Fruit fly (Drosophila melanogaster) whole organism, embryonic: Measurements from ENCODE around the gene CG42716.

Source experiments
- Aef1 ChIP-seq: fragments of 200-800 bp; sonication (Bioruptor generic); IDR thresholded peaks from 3 replicates; pipeline ENCODE4 v1.3.6; 2022; ENCODE audit warnings: missing biosample characterization, missing genetic modification characterization
- BEAF-32 ChIP-seq: fragments of 200-800 bp; sonication (Bioruptor generic); optimal IDR thresholded peaks from 3 replicates; lab custom pipeline; 2017; ENCODE audit warnings: missing biosample characterization, missing genetic modification characterization, mild to moderate bottlenecking, moderate library complexity, missing genetic modification reagents
- Bgb ChIP-seq: fragments of 200-800 bp; sonication (Bioruptor generic); IDR thresholded peaks from 2 replicates; pipeline ENCODE4 v1.3.6; 2022; ENCODE audit warnings: missing biosample characterization, missing genetic modification characterization; ENCODE audit not compliant: partially characterized antibody
- BtbVII ChIP-seq: fragments of 200-800 bp; sonication (Bioruptor generic); optimal IDR thresholded peaks from 3 replicates; lab custom pipeline; 2017; ENCODE audit warnings: missing biosample characterization, mild to moderate bottlenecking, missing genetic modification characterization
- Bteb2 ChIP-seq: fragments of 200-800 bp; sonication (Bioruptor generic); optimal IDR thresholded peaks from 2 replicates; lab custom pipeline; 2016; ENCODE audit warnings: missing biosample characterization, missing genetic modification characterization
- CG10147 ChIP-seq: fragments of 200-800 bp; sonication (Bioruptor generic); optimal IDR thresholded peaks from 2 replicates; lab custom pipeline; 2019; ENCODE audit warnings: missing biosample characterization, mild to moderate bottlenecking, missing genetic modification characterization, moderate library complexity
- CG10321 ChIP-seq: fragments of 200-800 bp; sonication (Bioruptor generic); IDR thresholded peaks from 2 replicates; pipeline ENCODE4 v1.3.6; 2022; ENCODE audit warnings: missing biosample characterization, missing genetic modification characterization
- CG10959 ChIP-seq: fragments of 200-800 bp; sonication (Bioruptor generic); IDR thresholded peaks from 2 replicates; pipeline ENCODE4 v1.3.6; 2022; ENCODE audit warnings: missing biosample characterization, missing genetic modification characterization
- CG11247 ChIP-seq: fragments of 200-800 bp; sonication (Bioruptor generic); IDR thresholded peaks from 2 replicates; pipeline ENCODE4 v1.3.6; 2022; ENCODE audit warnings: missing biosample characterization, missing genetic modification characterization
- CG12219 ChIP-seq: fragments of 200-800 bp; sonication (Bioruptor generic); optimal IDR thresholded peaks from 3 replicates; lab custom pipeline; 2018; ENCODE audit warnings: missing biosample characterization, mild to moderate bottlenecking, missing genetic modification characterization
- CG15269 ChIP-seq: fragments of 200-800 bp; sonication (Bioruptor generic); optimal IDR thresholded peaks from 2 replicates; lab custom pipeline; 2018; ENCODE audit warnings: missing biosample characterization, mild to moderate bottlenecking, missing genetic modification characterization, moderate library complexity
- CG15601 ChIP-seq: fragments of 200-800 bp; sonication (Bioruptor generic); optimal IDR thresholded peaks from 3 replicates; lab custom pipeline; 2019; ENCODE audit warnings: missing biosample characterization, mild to moderate bottlenecking, missing genetic modification characterization, moderate library complexity
- CG17802 ChIP-seq: fragments of 200-800 bp; sonication (Bioruptor generic); optimal IDR thresholded peaks from 2 replicates; lab custom pipeline; 2018; ENCODE audit warnings: missing biosample characterization, mild to moderate bottlenecking, missing genetic modification characterization, moderate library complexity
- CG17829 ChIP-seq: fragments of 200-800 bp; optimal IDR thresholded peaks from 2 replicates; lab custom pipeline; 2019; ENCODE audit warnings: missing biosample characterization, mild to moderate bottlenecking, missing genetic modification characterization, moderate library complexity
- CG4282 ChIP-seq: fragments of 200-800 bp; sonication (Bioruptor generic); optimal IDR thresholded peaks from 2 replicates; lab custom pipeline; 2016; ENCODE audit warnings: missing biosample characterization, missing genetic modification characterization
- CG5953 ChIP-seq: fragments of 200-800 bp; sonication (Bioruptor generic); IDR thresholded peaks from 2 replicates; pipeline ENCODE4 v1.3.6; 2022; ENCODE audit warnings: missing biosample characterization, missing genetic modification characterization
- CG8290 ChIP-seq, 3 experiments: fragments of 200-800 bp; sonication (Bioruptor generic); optimal IDR thresholded peaks; 2 replicates each; lab custom pipeline; 2016 to 2019; ENCODE audit warnings: missing biosample characterization in 3 of 3, missing genetic modification characterization in 3 of 3, mild to moderate bottlenecking in 2 of 3, moderate library complexity in 1 of 3
- CG8359 ChIP-seq: fragments of 200-800 bp; sonication (Bioruptor generic); optimal IDR thresholded peaks from 2 replicates; lab custom pipeline; 2017; ENCODE audit warnings: missing biosample characterization, mild to moderate bottlenecking, missing genetic modification characterization, borderline replicate concordance
- Dfd ChIP-seq, 2 experiments: fragments of >200 bp; optimal IDR thresholded peaks; 2 replicates each; lab custom pipeline; 2017; ENCODE audit warnings: missing biosample characterization in 2 of 2, missing genetic modification characterization in 2 of 2
- Dref ChIP-seq: fragments of 200-800 bp; sonication (Bioruptor generic); IDR thresholded peaks from 2 replicates; pipeline ENCODE4 v1.3.6; 2022; ENCODE audit warnings: missing biosample characterization, missing genetic modification characterization
- ERR ChIP-seq: fragments of 200-800 bp; sonication (Bioruptor generic); optimal IDR thresholded peaks from 2 replicates; lab custom pipeline; 2016; ENCODE audit warnings: missing biosample characterization, missing genetic modification characterization
- Eip74EF ChIP-seq, 2 experiments: fragments of 200-800 bp in 1 of 2; fragments of >200 bp in 1 of 2; sonication (Bioruptor generic) in 1 of 2; optimal IDR thresholded peaks; 2 replicates each; lab custom pipeline; 2017 to 2019; ENCODE audit warnings: missing biosample characterization in 2 of 2, missing genetic modification characterization in 2 of 2, mild to moderate bottlenecking in 1 of 2, moderate library complexity in 1 of 2
- Fer1 ChIP-seq: fragments of 200-800 bp; sonication (Bioruptor generic); optimal IDR thresholded peaks from 2 replicates; lab custom pipeline; 2017; ENCODE audit warnings: missing biosample characterization, mild to moderate bottlenecking, missing genetic modification characterization
- Gug ChIP-seq: fragments of 200-800 bp; sonication (Bioruptor generic); IDR thresholded peaks from 4 replicates; pipeline ENCODE4 v1.3.6; 2022; ENCODE audit warnings: missing biosample characterization, missing genetic modification characterization
- HLH54F ChIP-seq: fragments of 200-800 bp; sonication (Bioruptor generic); optimal IDR thresholded peaks from 3 replicates; lab custom pipeline; 2016; ENCODE audit warnings: missing biosample characterization, missing genetic modification characterization
- Hr51 ChIP-seq, 2 experiments: fragments of 200-800 bp; sonication (Bioruptor generic); optimal IDR thresholded peaks; 2 replicates in 1 of 2; 3 replicates in 1 of 2; lab custom pipeline; 2016 to 2018; ENCODE audit warnings: missing biosample characterization in 2 of 2, missing genetic modification characterization in 2 of 2, mild to moderate bottlenecking in 1 of 2, moderate library complexity in 1 of 2
- Jarid2 ChIP-seq: fragments of 200-800 bp; sonication (Bioruptor generic); optimal IDR thresholded peaks from 3 replicates; lab custom pipeline; 2017; ENCODE audit warnings: mild to moderate bottlenecking, missing biosample characterization, missing genetic modification reagents, missing genetic modification characterization
- MTF-1 ChIP-seq: fragments of 200-800 bp; sonication (Bioruptor generic); optimal IDR thresholded peaks from 2 replicates; lab custom pipeline; 2018; ENCODE audit warnings: missing biosample characterization, mild to moderate bottlenecking, missing genetic modification characterization, borderline replicate concordance
- Oaz ChIP-seq: fragments of 200-800 bp; sonication (Bioruptor generic); IDR thresholded peaks from 2 replicates; pipeline ENCODE4 v1.3.6; 2022; ENCODE audit warnings: missing biosample characterization, missing genetic modification characterization
- Oli ChIP-seq: fragments of 200-800 bp; sonication (Bioruptor generic); optimal IDR thresholded peaks from 2 replicates; lab custom pipeline; 2018; ENCODE audit warnings: missing biosample characterization, mild to moderate bottlenecking, missing genetic modification characterization, moderate library complexity
- Ssrp ChIP-seq: fragments of 200-800 bp; sonication (Bioruptor generic); optimal IDR thresholded peaks from 2 replicates; lab custom pipeline; 2018; ENCODE audit warnings: missing biosample characterization, mild to moderate bottlenecking, missing genetic modification characterization, moderate library complexity
- Stat92E ChIP-seq, 3 experiments: fragments of >200 bp in 2 of 3; fragments of 200-800 bp in 1 of 3; sonication (Bioruptor generic) in 1 of 3; optimal IDR thresholded peaks; 2 replicates each; lab custom pipeline; 2017 to 2019; ENCODE audit warnings: missing biosample characterization in 3 of 3, missing genetic modification characterization in 3 of 3, mild to moderate bottlenecking in 1 of 3, moderate library complexity in 1 of 3
- Trl ChIP-seq, 3 experiments: fragments of >200 bp in 2 of 3; fragments of 200-800 bp in 1 of 3; sonication (Bioruptor generic) in 1 of 3; optimal IDR thresholded peaks; 2 replicates in 1 of 3; 3 replicates in 2 of 3; lab custom pipeline; 2016 to 2017; ENCODE audit warnings: missing biosample characterization in 1 of 3, missing genetic modification characterization in 1 of 3
- abd-A ChIP-seq: fragments of 200-800 bp; sonication (Bioruptor generic); optimal IDR thresholded peaks from 3 replicates; lab custom pipeline; 2019; ENCODE audit warnings: missing biosample characterization, mild to moderate bottlenecking, missing genetic modification characterization, moderate library complexity
- emc ChIP-seq: fragments of 200-800 bp; sonication (Bioruptor generic); optimal IDR thresholded peaks from 2 replicates; lab custom pipeline; 2016; ENCODE audit warnings: missing biosample characterization, missing genetic modification characterization
- fd3F ChIP-seq: fragments of 200-800 bp; sonication (Bioruptor generic); optimal IDR thresholded peaks from 2 replicates; lab custom pipeline; 2018; ENCODE audit warnings: missing biosample characterization, mild to moderate bottlenecking, missing genetic modification characterization, moderate library complexity
- jumu ChIP-seq: fragments of 200-800 bp; sonication (Bioruptor generic); optimal IDR thresholded peaks from 3 replicates; lab custom pipeline; 2016; ENCODE audit warnings: missing biosample characterization, missing genetic modification characterization
- lmd ChIP-seq: fragments of 200-800 bp; sonication (Bioruptor generic); IDR thresholded peaks from 2 replicates; pipeline ENCODE4 v1.3.6; 2022; ENCODE audit warnings: missing biosample characterization, missing genetic modification characterization
- odd ChIP-seq: fragments of 200-800 bp; sonication (Bioruptor generic); optimal IDR thresholded peaks from 2 replicates; lab custom pipeline; 2017; ENCODE audit warnings: missing biosample characterization, mild to moderate bottlenecking, missing genetic modification characterization
- otp ChIP-seq: fragments of 200-800 bp; sonication (Bioruptor generic); IDR thresholded peaks from 3 replicates; pipeline ENCODE4, ENCODE4 v1.3.6; 2022; ENCODE audit warnings: missing biosample characterization, missing genetic modification characterization
- sd ChIP-seq: fragments of 200-800 bp; sonication (Bioruptor generic); optimal IDR thresholded peaks from 3 replicates; lab custom pipeline; 2018; ENCODE audit warnings: missing biosample characterization, mild to moderate bottlenecking, missing genetic modification characterization, moderate library complexity
- trem ChIP-seq: fragments of 200-800 bp; optimal IDR thresholded peaks from 3 replicates; lab custom pipeline; 2019; ENCODE audit warnings: missing biosample characterization, mild to moderate bottlenecking, missing genetic modification characterization, moderate library complexity
- wdn ChIP-seq: fragments of 200-800 bp; sonication (Bioruptor generic); IDR thresholded peaks from 2 replicates; pipeline ENCODE4 v1.3.6; 2022; ENCODE audit warnings: missing biosample characterization, missing genetic modification characterization
- zen2 ChIP-seq: fragments of 200-800 bp; sonication (Bioruptor generic); IDR thresholded peaks from 3 replicates; pipeline ENCODE4 v1.3.6; 2022; ENCODE audit warnings: missing biosample characterization, missing genetic modification characterization; ENCODE audit not compliant: partially characterized antibody
- zf30C ChIP-seq: fragments of 200-800 bp; sonication (Bioruptor generic); optimal IDR thresholded peaks from 3 replicates; lab custom pipeline; 2018; ENCODE audit warnings: missing biosample characterization, mild to moderate bottlenecking, missing genetic modification characterization
- zfh1 ChIP-seq: fragments of 200-800 bp; sonication (Bioruptor generic); IDR thresholded peaks from 3 replicates; pipeline ENCODE4 v1.3.6; 2022; ENCODE audit warnings: missing biosample characterization, missing genetic modification characterization
- zfh2 ChIP-seq: fragments of 200-800 bp; sonication (Bioruptor generic); optimal IDR thresholded peaks from 2 replicates; lab custom pipeline; 2016; ENCODE audit warnings: missing biosample characterization, missing genetic modification characterization

CG42716 gene

dm6 chr3L:16045831-16046336, 12.3 kb downstream of the CG42716 start (continued):
- peak; percentile 85 for TF ChIP-seq zfh2 (GFP tag; lab: Kevin White, UChicago)
- peak; percentile 92 for TF ChIP-seq Ssrp
- TF ChIP-seq Eip74EF (GFP tag; optimal IDR thresholded peaks at IDR 0.05; lab: Kevin White, UChicago): peak in 1 of 2 experiments; percentile 91
- peak; percentile 93 for TF ChIP-seq CG10147
- TF ChIP-seq Trl (optimal IDR thresholded peaks at IDR 0.05; lab: Kevin White, UChicago): no peak
- TF ChIP-seq Trl (GFP tag; optimal IDR thresholded peaks at IDR 0.05; lab: Kevin White, UChicago): peak; percentile 87
- peak; percentile 97 for TF ChIP-seq CG15269 (tag; lab: Kevin White, UChicago)
- TF ChIP-seq zen2 (GFP tag; lab: Robert Waterston, UW): no peak
- TF ChIP-seq otp: peak; percentile 85
- TF ChIP-seq BEAF-32: no peak
- peak; percentile 86 for TF ChIP-seq BtbVII (GFP tag; lab: Kevin White, UChicago)
- TF ChIP-seq Oaz (GFP tag; lab: Robert Waterston, UW): peak; percentile 83
- peak; percentile 86 for TF ChIP-seq wdn (GFP tag; lab: Robert Waterston, UW)
- TF ChIP-seq CG10959 (GFP tag; lab: Robert Waterston, UW): peak; percentile 84
- peak; percentile 88 for TF ChIP-seq HLH54F (GFP tag; lab: Kevin White, UChicago)
- TF ChIP-seq fd3F (GFP tag; lab: Kevin White, UChicago): peak; percentile 92
- TF ChIP-seq CG4282: peak; percentile 78
- TF ChIP-seq odd (GFP tag; lab: Kevin White, UChicago): peak; percentile 91
- TF ChIP-seq Bteb2 (GFP tag; lab: Kevin White, UChicago): peak; percentile 89
- TF ChIP-seq lmd (GFP tag; lab: Robert Waterston, UW): peak; percentile 92
- peak; percentile 60; the same call in 3 of the 4 replicates for TF ChIP-seq Gug
- TF ChIP-seq ERR: peak; percentile 83
- TF ChIP-seq trem: peak; percentile 92
- peak; percentile 53 for TF ChIP-seq CG8359 (GFP tag; lab: Kevin White, UChicago)
- no peak for TF ChIP-seq Bgb (GFP tag; lab: Robert Waterston, UW)
- TF ChIP-seq Dref (GFP tag; lab: Robert Waterston, UW): peak; percentile 32; the same call in 1 of the 2 replicates
- TF ChIP-seq CG12219 (GFP tag; lab: Kevin White, UChicago): peak; percentile 94
- peak; percentile 10 for TF ChIP-seq CG17802
- peak; percentile 82 for TF ChIP-seq Aef1 (GFP tag; lab: Robert Waterston, UW)
- TF ChIP-seq CG17829 (tag; lab: Kevin White, UChicago): peak; percentile 97
- peak; percentile 78 for TF ChIP-seq emc (GFP tag; lab: Kevin White, UChicago)
- peak; percentile 93 for TF ChIP-seq jumu (GFP tag; lab: Kevin White, UChicago)

dm6 chr3L:16046387-16047066, 12.9 kb downstream of the CG42716 start:
- TF ChIP-seq sd (tag; lab: Kevin White, UChicago) (peak; percentile 89), MTF-1 (peak; percentile 55), Fer1 (GFP tag; lab: Kevin White, UChicago) (peak; percentile 21), Jarid2 (GFP tag; lab: Kevin White, UChicago) (peak; percentile 89), CG15601 (peak; percentile 28), abd-A (tag; lab: Kevin White, UChicago) (peak; percentile 85), Hr51 (GFP tag; optimal IDR thresholded peaks at IDR 0.05; lab: Kevin White, UChicago) (no peak), CG11247 (GFP tag; lab: Robert Waterston, UW) (peak; percentile 38; the same call in 1 of the 2 replicates), Dfd (GFP tag; optimal IDR thresholded peaks at IDR 0.05; lab: Kevin White, UChicago) (no peak), Oli (tag; lab: Kevin White, UChicago) (no peak), Stat92E (GFP tag; optimal IDR thresholded peaks at IDR 0.05; lab: Kevin White, UChicago) (peak in 1 of 3 experiments; percentile 86), zfh1 (GFP tag; lab: Robert Waterston, UW) (0 out of 3 replicates have a peak, but pooled peaks have one; percentile 48), CG5953 (GFP tag; lab: Robert Waterston, UW) (peak; percentile 16; the same call in 1 of the 2 replicates), CG10321 (GFP tag; lab: Robert Waterston, UW) (0 out of 2 replicates have a peak, but pooled peaks have one; percentile 10), zf30C (GFP tag; lab: Kevin White, UChicago) (peak; percentile 6), CG8290 (GFP tag; optimal IDR thresholded peaks at IDR 0.05; lab: Kevin White, UChicago) (no peak), CG8290 (tag; optimal IDR thresholded peaks at IDR 0.05; lab: Kevin White, UChicago) (peak; percentile 30 to 84)
